Worm (Caenorhabditis elegans) whole organism, mixed stage, embryonic: ENCODE results near the gene mogs-1.

Source experiments
- M03D4.4 ChIP-seq: sonication (generic microtip); optimal IDR thresholded peaks from 2 replicates; lab custom pipeline; 2017; ENCODE audit warnings: mild to moderate bottlenecking, missing genetic modification characterization, missing compliant biosample characterization
- bed-3 ChIP-seq: fragments of 200-800 bp; sonication (Bioruptor generic); optimal IDR thresholded peaks from 3 replicates; lab custom pipeline; 2018; ENCODE audit warnings: mild to moderate bottlenecking, missing genetic modification characterization, moderate library complexity, missing compliant biosample characterization
- blmp-1 ChIP-seq: fragments of 150-350 bp; optimal IDR thresholded peaks from 2 replicates; lab custom pipeline; 2014; ENCODE audit warnings: missing biosample characterization, missing genetic modification characterization
- ceh-83 ChIP-seq: fragments of 200-800 bp; sonication (Bioruptor generic); optimal IDR thresholded peaks from 2 replicates; lab custom pipeline; 2018; ENCODE audit warnings: mild to moderate bottlenecking, missing genetic modification characterization, missing compliant biosample characterization
- ces-1 ChIP-seq: fragments of 150-350 bp; optimal IDR thresholded peaks from 2 replicates; lab custom pipeline; 2014; ENCODE audit warnings: missing biosample characterization, missing genetic modification reagents, missing genetic modification characterization
- cnd-1 ChIP-seq: fragments of 200-800 bp; sonication (Bioruptor generic); optimal IDR thresholded peaks from 2 replicates; lab custom pipeline; 2018; ENCODE audit warnings: mild to moderate bottlenecking, missing genetic modification characterization, missing compliant biosample characterization
- drap-1 ChIP-seq: fragments of 200-800 bp; sonication (Bioruptor generic); optimal IDR thresholded peaks from 3 replicates; lab custom pipeline; 2018; ENCODE audit warnings: mild to moderate bottlenecking, missing genetic modification characterization, missing compliant biosample characterization
- elt-1 ChIP-seq: sonication (generic microtip); optimal IDR thresholded peaks from 2 replicates; lab custom pipeline; 2017; ENCODE audit warnings: missing genetic modification characterization, mild to moderate bottlenecking, missing compliant biosample characterization, antibody characterized with exemption, moderate library complexity, borderline replicate concordance; ENCODE audit not compliant: insufficient read depth
- hlh-1 ChIP-seq: fragments of 150-350 bp; optimal IDR thresholded peaks from 2 replicates; lab custom pipeline; 2014; ENCODE audit warnings: missing biosample characterization, missing genetic modification reagents, missing genetic modification characterization
- lin-13 ChIP-seq: fragments of 150-350 bp; optimal IDR thresholded peaks from 2 replicates; lab custom pipeline; 2014; ENCODE audit warnings: missing biosample characterization, missing genetic modification characterization
- lin-32 ChIP-seq: fragments of 200-800 bp; sonication (Bioruptor generic); optimal IDR thresholded peaks from 2 replicates; lab custom pipeline; 2018; ENCODE audit warnings: mild to moderate bottlenecking, missing genetic modification characterization, missing compliant biosample characterization
- lsy-2 ChIP-seq: fragments of 150-350 bp; optimal IDR thresholded peaks from 2 replicates; lab custom pipeline; 2014; ENCODE audit warnings: missing biosample characterization, missing genetic modification characterization
- mab-5 ChIP-seq: fragments of 150-350 bp; optimal IDR thresholded peaks from 2 replicates; lab custom pipeline; 2014; ENCODE audit warnings: missing biosample characterization, missing genetic modification characterization
- mep-1 ChIP-seq: fragments of 150-350 bp; optimal IDR thresholded peaks from 2 replicates; lab custom pipeline; 2017; ENCODE audit warnings: missing biosample characterization, missing genetic modification reagents, missing genetic modification characterization, inconsistent platforms
- mls-2 ChIP-seq: sonication (generic microtip); optimal IDR thresholded peaks from 2 replicates; lab custom pipeline; 2016; ENCODE audit warnings: mild to moderate bottlenecking, missing genetic modification characterization, moderate library complexity, missing compliant biosample characterization
- nhr-12 ChIP-seq: fragments of 150-350 bp; optimal IDR thresholded peaks from 2 replicates; lab custom pipeline; 2014; ENCODE audit warnings: missing biosample characterization, missing genetic modification characterization
- nhr-2 ChIP-seq: fragments of 150-350 bp; optimal IDR thresholded peaks from 2 replicates; lab custom pipeline; 2014; ENCODE audit warnings: missing biosample characterization, missing genetic modification characterization
- nhr-237 ChIP-seq: fragments of 150-350 bp; optimal IDR thresholded peaks from 2 replicates; lab custom pipeline; 2014; ENCODE audit warnings: missing biosample characterization, missing genetic modification characterization
- nhr-28 ChIP-seq: fragments of 150-350 bp; optimal IDR thresholded peaks from 2 replicates; lab custom pipeline; 2014; ENCODE audit warnings: missing biosample characterization, missing genetic modification characterization
- nhr-76 ChIP-seq: sonication (generic microtip); optimal IDR thresholded peaks from 2 replicates; lab custom pipeline; 2017; ENCODE audit warnings: missing biosample characterization, missing genetic modification characterization
- pha-4 ChIP-seq: fragments of 150-350 bp; optimal IDR thresholded peaks from 2 replicates; lab custom pipeline; 2018; ENCODE audit warnings: missing biosample characterization, missing genetic modification reagents, missing genetic modification characterization
- sem-2 ChIP-seq: fragments of 200-800 bp; sonication (Bioruptor generic); optimal IDR thresholded peaks from 2 replicates; lab custom pipeline; 2018; ENCODE audit warnings: mild to moderate bottlenecking, missing genetic modification characterization, missing compliant biosample characterization
- snpc-4 ChIP-seq: fragments of 150-350 bp; optimal IDR thresholded peaks from 2 replicates; lab custom pipeline; 2014; ENCODE audit warnings: missing biosample characterization, missing genetic modification characterization
- sptf-1 ChIP-seq: sonication (generic microtip); optimal IDR thresholded peaks from 2 replicates; lab custom pipeline; 2017; ENCODE audit warnings: mild to moderate bottlenecking, missing genetic modification characterization, moderate library complexity, missing compliant biosample characterization
- unc-120 ChIP-seq: sonication (generic microtip); optimal IDR thresholded peaks from 2 replicates; lab custom pipeline; 2017; ENCODE audit warnings: missing genetic modification characterization, missing compliant biosample characterization; ENCODE audit not compliant: poor library complexity, severe bottlenecking
- unc-39 ChIP-seq: fragments of 150-350 bp; optimal IDR thresholded peaks from 2 replicates; lab custom pipeline; 2014; ENCODE audit warnings: missing biosample characterization, missing genetic modification characterization
- unc-62 ChIP-seq: fragments of 150-350 bp; optimal IDR thresholded peaks from 2 replicates; lab custom pipeline; 2014; ENCODE audit warnings: missing biosample characterization, missing genetic modification reagents, missing genetic modification characterization
- zip-8 ChIP-seq: fragments of 150-350 bp; optimal IDR thresholded peaks from 2 replicates; lab custom pipeline; 2014; ENCODE audit warnings: missing biosample characterization, missing genetic modification characterization
- ztf-11 ChIP-seq: fragments of 150-350 bp; optimal IDR thresholded peaks from 2 replicates; lab custom pipeline; 2014; ENCODE audit warnings: missing biosample characterization, missing genetic modification characterization

mogs-1 gene

DNA sequence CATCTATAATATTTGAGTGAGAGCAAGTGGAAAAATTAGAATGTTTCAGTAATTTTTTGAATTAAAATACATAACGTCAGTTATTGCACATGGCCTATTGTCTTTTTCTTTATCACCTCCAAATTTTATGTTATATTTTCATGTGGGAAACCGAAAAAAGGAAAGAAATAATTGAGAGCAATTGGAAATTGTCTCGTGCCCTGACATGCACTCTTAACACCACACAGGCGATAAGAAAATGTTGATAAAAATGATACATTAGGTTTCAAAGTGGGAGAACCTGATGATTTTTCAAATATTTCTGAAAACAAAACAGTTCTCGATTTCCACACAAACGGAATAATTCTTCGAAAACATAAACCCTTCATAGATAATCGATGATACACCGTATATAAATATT is 5.8 kb downstream of the mogs-1 start, which contains the start of gene F13H10.3:
TSS of gene F13H10.3 (minus strand) at position 73 of the 400 bp plus-strand sequence.
- TF ChIP-seq blmp-1 (tag; lab: Kevin White, UChicago) (no peak), nhr-76 (no peak), nhr-28 (tag; lab: Kevin White, UChicago) (no peak), ztf-11 (tag; lab: Kevin White, UChicago) (no peak), sem-2 (GFP tag; lab: Kevin White, UChicago) (no peak), M03D4.4 (tag; lab: Kevin White, UChicago) (no peak), mab-5 (no peak), snpc-4 (tag; lab: Kevin White, UChicago) (no peak), bed-3 (GFP tag; lab: Kevin White, UChicago) (no peak), zip-8 (tag; lab: Kevin White, UChicago) (no peak), nhr-12 (tag; lab: Kevin White, UChicago) (no peak), lsy-2 (tag; lab: Kevin White, UChicago) (no peak), nhr-237 (tag; lab: Kevin White, UChicago) (no peak), nhr-2 (no peak), sptf-1 (tag; lab: Kevin White, UChicago) (no peak), lin-13 (tag; lab: Kevin White, UChicago) (no peak), mep-1 (tag; lab: Kevin White, UChicago) (no peak), drap-1 (GFP tag; lab: Kevin White, UChicago) (no peak), ceh-83 (GFP tag; lab: Kevin White, UChicago) (no peak)

DNA sequence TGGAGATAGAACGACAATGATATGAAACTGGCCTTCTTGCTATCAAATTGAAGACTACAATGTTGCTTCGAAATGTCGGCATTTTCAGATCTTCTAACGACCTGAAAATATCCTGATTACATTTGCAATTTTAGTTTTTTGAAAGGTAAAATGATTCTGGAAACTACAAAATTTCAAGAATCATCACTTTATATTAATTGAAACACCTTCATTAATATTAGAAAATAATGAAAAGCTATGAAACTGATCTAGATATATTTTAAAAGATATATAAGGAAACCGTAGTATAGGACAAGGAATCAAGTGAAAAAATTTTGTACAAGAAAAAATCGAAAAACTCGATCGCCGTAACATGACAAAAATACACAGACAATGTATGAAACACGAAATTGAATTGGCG is 9.8 kb downstream of the mogs-1 start, which contains the start of gene ndx-9:
TSS of gene ndx-9 (minus strand) at position 101 of the 400 bp plus-strand sequence.
- TF ChIP-seq mab-5 (no peak), lin-13 (tag; lab: Kevin White, UChicago) (no peak), nhr-12 (tag; lab: Kevin White, UChicago) (no peak), drap-1 (GFP tag; lab: Kevin White, UChicago) (no peak), unc-62 (GFP tag; lab: Kevin White, UChicago) (no peak), nhr-237 (tag; lab: Kevin White, UChicago) (no peak), hlh-1 (no peak)

DNA sequence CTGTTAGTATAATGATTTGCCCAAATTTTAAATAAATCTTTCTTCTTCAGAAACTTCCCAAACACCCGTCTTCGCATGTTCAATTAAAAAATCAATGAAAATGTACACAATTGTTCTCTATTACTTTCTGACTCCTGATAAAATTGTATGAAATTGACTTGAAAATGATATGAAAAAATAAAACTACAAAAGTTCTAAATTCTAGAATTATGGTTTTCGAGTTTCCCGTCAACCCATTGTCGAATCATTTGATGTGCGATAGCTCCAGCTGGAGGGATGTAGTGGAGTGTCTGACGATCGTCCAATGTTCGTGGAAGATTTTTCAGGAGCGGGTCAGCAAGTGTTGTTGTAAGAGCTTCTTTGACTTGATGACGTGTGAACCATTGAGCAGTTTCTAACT is 11.8 kb downstream of the mogs-1 start:
- no peak for TF ChIP-seq zip-8 (tag; lab: Kevin White, UChicago)
- no peak for TF ChIP-seq unc-120 (tag; lab: Kevin White, UChicago)
- no peak for TF ChIP-seq lin-32 (GFP tag; lab: Kevin White, UChicago)
- TF ChIP-seq unc-39: no peak
- TF ChIP-seq bed-3 (GFP tag; lab: Kevin White, UChicago): no peak
- no peak for TF ChIP-seq M03D4.4 (tag; lab: Kevin White, UChicago)
- TF ChIP-seq ces-1: no peak
- TF ChIP-seq ztf-11 (tag; lab: Kevin White, UChicago): no peak
- no peak for TF ChIP-seq cnd-1 (tag; lab: Kevin White, UChicago)
- no peak for TF ChIP-seq drap-1 (GFP tag; lab: Kevin White, UChicago)

DNA sequence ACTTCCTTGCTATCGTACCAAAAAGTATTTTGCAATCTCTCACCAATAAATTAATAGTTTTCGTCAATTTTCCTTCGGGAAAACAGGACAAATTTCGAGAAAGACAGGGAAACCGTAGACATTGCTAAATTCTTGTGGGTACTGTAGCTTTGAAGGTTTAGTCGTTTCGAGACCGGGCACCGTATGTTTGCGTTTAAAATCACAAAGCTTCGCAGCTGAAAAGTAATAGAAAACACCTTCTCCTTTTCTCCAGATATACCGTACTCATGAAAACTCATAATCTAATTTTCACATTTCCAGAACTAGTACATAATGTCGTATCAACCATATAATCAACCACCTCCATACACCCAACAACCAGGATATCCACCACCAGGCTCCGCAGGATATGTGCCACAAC is 12.7 kb downstream of the mogs-1 start, which contains the start of gene F13H10.6:
TSS of gene F13H10.6 (plus strand) at position 301 of the 400 bp plus-strand sequence.
- TF ChIP-seq lin-13 (tag; lab: Kevin White, UChicago) (no peak), unc-39 (no peak), lsy-2 (tag; lab: Kevin White, UChicago) (no peak), nhr-76 (no peak), unc-62 (GFP tag; lab: Kevin White, UChicago) (no peak), nhr-12 (tag; lab: Kevin White, UChicago) (no peak), cnd-1 (tag; lab: Kevin White, UChicago) (no peak), ceh-83 (GFP tag; lab: Kevin White, UChicago) (no peak), elt-1 (tag; lab: Kevin White, UChicago) (no peak), zip-8 (tag; lab: Kevin White, UChicago) (no peak), sem-2 (GFP tag; lab: Kevin White, UChicago) (no peak), mep-1 (tag; lab: Kevin White, UChicago) (no peak)
- TF ChIP-seq, all 35 proteins: peak for 0

DNA sequence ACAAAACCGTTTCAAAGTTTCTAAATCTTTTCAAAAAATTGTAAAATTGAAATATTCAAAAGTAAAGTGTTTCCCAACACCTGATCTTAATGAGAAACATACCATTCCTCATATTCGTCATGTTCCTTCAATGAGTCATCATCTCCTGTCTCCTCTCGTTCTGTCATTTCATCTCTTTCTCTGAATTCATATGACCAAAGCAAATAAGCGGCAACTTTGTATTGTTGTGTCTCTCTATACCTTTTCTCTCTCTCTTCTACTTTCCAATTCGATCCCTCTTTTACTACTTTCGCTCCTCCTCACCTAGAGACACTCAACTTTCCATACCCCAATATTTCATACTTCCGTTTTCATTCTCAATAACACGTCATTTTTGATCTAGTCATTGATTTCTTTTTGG is 13.5 kb downstream of the mogs-1 start:
- TF ChIP-seq pha-4 (tag; lab: Kevin White, UChicago): peak; percentile 31
- TF ChIP-seq blmp-1 (tag; lab: Kevin White, UChicago): peak; percentile 54
- TF ChIP-seq nhr-76: no peak
- TF ChIP-seq, all 35 proteins: peak for 2

DNA sequence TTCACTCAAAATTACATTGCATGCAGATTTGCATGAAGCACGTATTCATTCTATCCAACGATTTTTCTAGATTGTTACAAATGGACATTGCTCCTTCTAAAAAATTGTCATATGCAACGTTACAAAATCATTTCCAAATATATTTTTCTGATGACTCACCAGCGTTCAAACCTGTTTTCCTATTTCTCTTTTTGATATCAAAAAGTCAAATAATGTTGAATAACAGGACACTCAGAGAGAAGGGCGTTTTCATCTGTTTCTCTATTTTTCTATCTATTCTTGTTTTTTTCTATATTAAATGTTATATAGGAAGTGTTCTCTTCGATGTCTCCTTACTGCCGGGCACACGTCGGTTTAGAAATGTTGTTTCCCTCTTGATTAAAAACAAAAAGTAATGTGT is 14.9 kb downstream of the mogs-1 start:
- TF ChIP-seq bed-3 (GFP tag; lab: Kevin White, UChicago): no peak
- TF ChIP-seq mab-5: no peak
- no peak for TF ChIP-seq unc-39
- TF ChIP-seq hlh-1: no peak
- no peak for TF ChIP-seq mls-2 (tag; lab: Kevin White, UChicago)
